Fruit fly (Drosophila melanogaster): Measurements from ENCODE around the gene psh.

dm6 chrX:18534393-18534792 lies 47.7 kb upstream of the psh start:
- TF ChIP-seq D1 (tag; optimal IDR thresholded peaks at IDR 0.05) (no peak), CG17806 (tag; optimal IDR thresholded peaks at IDR 0.05) (no peak), CG34367 (tag; optimal IDR thresholded peaks at IDR 0.05) (no peak), CG32121 (GFP tag; IDR thresholded peaks at IDR 0.05) (peak; percentile 31; the same call in 1 of the 2 replicates), EcR (GFP tag; optimal IDR thresholded peaks at IDR 0.05) (peak; percentile 2), fd96Ca (GFP tag; IDR thresholded peaks at IDR 0.05) (peak; percentile 51; the same call in 1 of the 3 replicates), CG8159 (tag; optimal IDR thresholded peaks at IDR 0.05) (no peak), CG10348 (GFP tag; IDR thresholded peaks at IDR 0.05) (no peak), CG8301 (tag; optimal IDR thresholded peaks at IDR 0.05) (no peak), Pif1A (GFP tag; optimal IDR thresholded peaks at IDR 0.05) (no peak), CG14655 (GFP tag; optimal IDR thresholded peaks at IDR 0.05) (no peak), Snoo (tag; optimal IDR thresholded peaks at IDR 0.05) (no peak), CG4496 (GFP tag; IDR thresholded peaks at IDR 0.05) (0 out of 3 replicates have a peak, but pooled peaks have one; percentile 48), CG13204 (GFP tag; optimal IDR thresholded peaks at IDR 0.05) (peak; percentile 57)

Measured in whole organism, pupa.